Fruit fly (Drosophila melanogaster) whole organism, prepupa: ENCODE measurements around the gene bru3.

Experiments
- Blimp-1 ChIP-seq: fragments of 200-800 bp; sonication (Bioruptor generic); optimal IDR thresholded peaks from 3 replicates; lab custom pipeline; 2017; ENCODE audit warnings: missing biosample characterization, missing genetic modification characterization, mild to moderate bottlenecking, moderate library complexity, missing genetic modification reagents
- CG10631 ChIP-seq: fragments of 200-800 bp; sonication (Bioruptor generic); optimal IDR thresholded peaks from 2 replicates; lab custom pipeline; 2016; ENCODE audit warnings: missing biosample characterization, missing genetic modification characterization
- CG11294 ChIP-seq: fragments of 200-800 bp; sonication (Bioruptor generic); IDR thresholded peaks from 2 replicates; pipeline ENCODE4 v1.3.6; 2022; ENCODE audit warnings: missing biosample characterization, missing genetic modification characterization
- CG11762 ChIP-seq: fragments of 200-800 bp; sonication (Bioruptor generic); optimal IDR thresholded peaks from 3 replicates; lab custom pipeline; 2016; ENCODE audit warnings: missing biosample characterization, missing genetic modification characterization; ENCODE audit not compliant: insufficient read depth
- CG11902 ChIP-seq: fragments of 200-800 bp; sonication (Bioruptor generic); optimal IDR thresholded peaks from 3 replicates; lab custom pipeline; 2016; ENCODE audit warnings: missing biosample characterization, missing genetic modification characterization
- CG15336 ChIP-seq: fragments of 200-800 bp; sonication (Bioruptor generic); IDR thresholded peaks from 2 replicates; pipeline ENCODE4 v1.3.6; 2022; ENCODE audit warnings: missing biosample characterization, missing genetic modification characterization
- CG1621 ChIP-seq: fragments of 200-800 bp; sonication (Bioruptor generic); optimal IDR thresholded peaks from 3 replicates; lab custom pipeline; 2018; ENCODE audit warnings: missing biosample characterization, mild to moderate bottlenecking, missing genetic modification characterization
- CG3032 ChIP-seq: fragments of 200-800 bp; optimal IDR thresholded peaks from 2 replicates; lab custom pipeline; 2019; ENCODE audit warnings: missing biosample characterization, mild to moderate bottlenecking, missing genetic modification characterization, moderate library complexity
- CG31627 ChIP-seq: fragments of 200-800 bp; sonication (Bioruptor generic); optimal IDR thresholded peaks from 3 replicates; lab custom pipeline; 2016; ENCODE audit warnings: missing biosample characterization, missing genetic modification characterization
- CG32006 ChIP-seq: fragments of 200-800 bp; sonication (Bioruptor generic); optimal IDR thresholded peaks from 3 replicates; lab custom pipeline; 2017; ENCODE audit warnings: missing biosample characterization, mild to moderate bottlenecking, missing genetic modification characterization
- CG34406 ChIP-seq: fragments of 200-800 bp; sonication (Bioruptor generic); optimal IDR thresholded peaks from 3 replicates; lab custom pipeline; 2016; ENCODE audit warnings: missing biosample characterization, missing genetic modification characterization
- CG3919 ChIP-seq: fragments of 200-800 bp; sonication (Bioruptor generic); optimal IDR thresholded peaks from 3 replicates; lab custom pipeline; 2016; ENCODE audit warnings: missing biosample characterization, missing genetic modification characterization
- CG4318 ChIP-seq: fragments of 200-800 bp; sonication (Bioruptor generic); optimal IDR thresholded peaks from 3 replicates; lab custom pipeline; 2017; ENCODE audit warnings: missing biosample characterization, mild to moderate bottlenecking, missing genetic modification characterization
- CG6163 ChIP-seq: fragments of 200-800 bp; sonication (Bioruptor generic); IDR thresholded peaks from 3 replicates; pipeline ENCODE4 v1.3.6; 2022; ENCODE audit warnings: missing biosample characterization, missing genetic modification characterization
- CG6276 ChIP-seq: fragments of 200-800 bp; sonication (Bioruptor generic); optimal IDR thresholded peaks from 2 replicates; lab custom pipeline; 2017; ENCODE audit warnings: missing biosample characterization, mild to moderate bottlenecking, missing genetic modification characterization
- CG6792 ChIP-seq: fragments of 200-800 bp; sonication (Bioruptor generic); optimal IDR thresholded peaks from 3 replicates; lab custom pipeline; 2016; ENCODE audit warnings: missing biosample characterization, missing genetic modification characterization
- CG6808 ChIP-seq: fragments of 200-800 bp; sonication (Bioruptor generic); optimal IDR thresholded peaks from 3 replicates; lab custom pipeline; 2017; ENCODE audit warnings: missing biosample characterization, missing genetic modification characterization, mild to moderate bottlenecking, moderate library complexity, missing genetic modification reagents
- CG6854 ChIP-seq: fragments of 200-800 bp; sonication (Bioruptor generic); optimal IDR thresholded peaks from 2 replicates; lab custom pipeline; 2017; ENCODE audit warnings: missing biosample characterization, mild to moderate bottlenecking, missing genetic modification characterization
- CG7368 ChIP-seq: fragments of 200-800 bp; sonication (Bioruptor generic); optimal IDR thresholded peaks from 3 replicates; lab custom pipeline; 2016; ENCODE audit warnings: missing biosample characterization, missing genetic modification characterization
- CG8119 ChIP-seq: fragments of 200-800 bp; sonication (Bioruptor generic); IDR thresholded peaks from 3 replicates; pipeline ENCODE4 v1.3.6; 2022; ENCODE audit warnings: missing biosample characterization, missing genetic modification characterization
- CG8319 ChIP-seq: fragments of 200-800 bp; sonication (Bioruptor generic); optimal IDR thresholded peaks from 3 replicates; lab custom pipeline; 2016; ENCODE audit warnings: missing biosample characterization, missing genetic modification characterization
- CG9139 ChIP-seq: fragments of 200-800 bp; sonication (Bioruptor generic); optimal IDR thresholded peaks from 3 replicates; lab custom pipeline; 2017; ENCODE audit warnings: missing biosample characterization, mild to moderate bottlenecking, missing genetic modification characterization
- Eip75B ChIP-seq: fragments of 200-800 bp; sonication (Bioruptor generic); optimal IDR thresholded peaks from 3 replicates; lab custom pipeline; 2016; ENCODE audit warnings: missing biosample characterization, missing genetic modification characterization
- Eip78C ChIP-seq: fragments of 200-800 bp; sonication (Bioruptor generic); peaks from one replicate; lab custom pipeline; 2016; ENCODE audit warnings: missing biosample characterization, missing genetic modification characterization
- Eip93F ChIP-seq: fragments of 200-800 bp; sonication (Bioruptor generic); optimal IDR thresholded peaks from 2 replicates; lab custom pipeline; 2016; ENCODE audit warnings: missing biosample characterization, mild to moderate bottlenecking, missing genetic modification characterization
- Ets21C ChIP-seq: fragments of 200-800 bp; sonication (Bioruptor generic); optimal IDR thresholded peaks from 3 replicates; lab custom pipeline; 2016; ENCODE audit warnings: missing biosample characterization, missing genetic modification characterization
- Gug ChIP-seq: fragments of 200-800 bp; sonication (Bioruptor generic); IDR thresholded peaks from 2 replicates; pipeline ENCODE4 v1.3.6; 2022; ENCODE audit warnings: missing biosample characterization, missing genetic modification characterization
- Hr38 ChIP-seq: sonication (Bioruptor generic); optimal IDR thresholded peaks from 2 replicates; lab custom pipeline; 2016; ENCODE audit warnings: missing biosample characterization, missing genetic modification characterization
- Hr39 ChIP-seq: fragments of 200-800 bp; sonication (Bioruptor generic); optimal IDR thresholded peaks from 2 replicates; lab custom pipeline; 2016; ENCODE audit warnings: missing biosample characterization, missing genetic modification characterization
- Hr4 ChIP-seq: fragments of 200-800 bp; sonication (Bioruptor generic); optimal IDR thresholded peaks from 3 replicates; lab custom pipeline; 2016; ENCODE audit warnings: missing biosample characterization, missing genetic modification characterization
- Lpt ChIP-seq: fragments of 200-800 bp; sonication (Bioruptor generic); optimal IDR thresholded peaks from 3 replicates; lab custom pipeline; 2016; ENCODE audit warnings: missing biosample characterization, missing genetic modification characterization
- Met ChIP-seq: fragments of 200-800 bp; sonication (Bioruptor generic); optimal IDR thresholded peaks from 3 replicates; lab custom pipeline; 2016; ENCODE audit warnings: missing biosample characterization, missing genetic modification characterization
- Smox ChIP-seq: fragments of 200-800 bp; sonication (Bioruptor generic); optimal IDR thresholded peaks from 3 replicates; lab custom pipeline; 2016; ENCODE audit warnings: missing biosample characterization, missing genetic modification characterization
- Sox14 ChIP-seq: fragments of 200-800 bp; sonication (Bioruptor generic); optimal IDR thresholded peaks from 3 replicates; lab custom pipeline; 2016; ENCODE audit warnings: missing biosample characterization, missing genetic modification characterization
- Sox15 ChIP-seq: fragments of 200-800 bp; sonication (Bioruptor generic); optimal IDR thresholded peaks from 3 replicates; lab custom pipeline; 2016; ENCODE audit warnings: missing biosample characterization, missing genetic modification characterization
- achi ChIP-seq: fragments of 200-800 bp; sonication (Bioruptor generic); optimal IDR thresholded peaks from 3 replicates; lab custom pipeline; 2016; ENCODE audit warnings: missing biosample characterization, missing genetic modification characterization
- cyc ChIP-seq: fragments of 200-800 bp; sonication (Bioruptor generic); optimal IDR thresholded peaks from 3 replicates; lab custom pipeline; 2016; ENCODE audit warnings: missing biosample characterization, missing genetic modification characterization
- dac ChIP-seq: fragments of 200-800 bp; sonication (Bioruptor generic); optimal IDR thresholded peaks from 2 replicates; lab custom pipeline; 2017; ENCODE audit warnings: missing biosample characterization, mild to moderate bottlenecking, missing genetic modification characterization
- dsx ChIP-seq: fragments of 200-800 bp; optimal IDR thresholded peaks from 3 replicates; lab custom pipeline; 2019; ENCODE audit warnings: missing biosample characterization, mild to moderate bottlenecking, missing genetic modification characterization, moderate library complexity; ENCODE audit not compliant: poor library complexity, severe bottlenecking
- eg ChIP-seq: fragments of 200-800 bp; sonication (Bioruptor generic); IDR thresholded peaks from 3 replicates; pipeline ENCODE4 v1.3.6; 2022; ENCODE audit warnings: missing biosample characterization, missing genetic modification characterization
- fd59A ChIP-seq: fragments of 200-800 bp; sonication (Bioruptor generic); optimal IDR thresholded peaks from 2 replicates; lab custom pipeline; 2017; ENCODE audit warnings: missing biosample characterization, mild to moderate bottlenecking, missing genetic modification characterization, missing genetic modification reagents
- fd85E ChIP-seq: fragments of 200-800 bp; sonication (Bioruptor generic); optimal IDR thresholded peaks from 3 replicates; lab custom pipeline; 2016; ENCODE audit warnings: missing biosample characterization, missing genetic modification characterization
- lz ChIP-seq: fragments of 200-800 bp; sonication (Bioruptor generic); optimal IDR thresholded peaks from 3 replicates; lab custom pipeline; 2016; ENCODE audit warnings: missing biosample characterization, missing genetic modification characterization
- net ChIP-seq: fragments of 200-800 bp; sonication (Bioruptor generic); optimal IDR thresholded peaks from 3 replicates; lab custom pipeline; 2016; ENCODE audit warnings: missing biosample characterization, missing genetic modification characterization
- pdm3 ChIP-seq: fragments of 200-800 bp; sonication (Bioruptor generic); optimal IDR thresholded peaks from 3 replicates; lab custom pipeline; 2016; ENCODE audit warnings: missing biosample characterization, missing genetic modification characterization
- spab ChIP-seq: fragments of 200-800 bp; sonication (Bioruptor generic); optimal IDR thresholded peaks from 2 replicates; lab custom pipeline; 2017; ENCODE audit warnings: missing biosample characterization, mild to moderate bottlenecking, missing genetic modification characterization, missing genetic modification reagents
- ss ChIP-seq, 2 experiments: fragments of 200-800 bp; sonication (Bioruptor generic); optimal IDR thresholded peaks; 2 replicates in 1 of 2; 3 replicates in 1 of 2; lab custom pipeline; 2017 to 2018; ENCODE audit warnings: mild to moderate bottlenecking in 2 of 2, missing biosample characterization in 2 of 2, missing genetic modification characterization in 2 of 2, moderate library complexity in 1 of 2
- svp ChIP-seq: fragments of 200-800 bp; sonication (Bioruptor generic); peaks from one replicate; lab custom pipeline; 2016; ENCODE audit warnings: missing biosample characterization, missing genetic modification characterization
- topi ChIP-seq: fragments of 200-800 bp; sonication (Bioruptor generic); optimal IDR thresholded peaks from 3 replicates; lab custom pipeline; 2016; ENCODE audit warnings: missing biosample characterization, missing genetic modification characterization
- vri ChIP-seq: fragments of 200-800 bp; sonication (Bioruptor generic); optimal IDR thresholded peaks from 3 replicates; lab custom pipeline; 2016; ENCODE audit warnings: missing biosample characterization, mild to moderate bottlenecking, missing genetic modification characterization

The bru3 gene

dm6 chr3L:13476566-13477452, 326.4 kb downstream of the bru3 start:
- TF ChIP-seq CG3032 (peak; percentile 92), net (GFP tag; lab: Kevin White, UChicago) (peak; percentile 95), topi (GFP tag; lab: Kevin White, UChicago) (peak; percentile 91), achi (GFP tag; lab: Kevin White, UChicago) (peak; percentile 95), Hr4 (peak; percentile 94), CG9139 (GFP tag; lab: Kevin White, UChicago) (peak; percentile 55), ss (GFP tag; optimal IDR thresholded peaks at IDR 0.05; lab: Kevin White, UChicago) (peak; percentile 90), pdm3 (GFP tag; lab: Kevin White, UChicago) (peak; percentile 91), CG11294 (GFP tag; lab: Robert Waterston, UW) (peak; percentile 89), dsx (GFP tag; lab: Kevin White, UChicago) (peak; percentile 88), CG4318 (GFP tag; lab: Kevin White, UChicago) (peak; percentile 94), Sox14 (GFP tag; lab: Kevin White, UChicago) (peak; percentile 89), CG6854 (GFP tag; lab: Kevin White, UChicago) (no peak), Gug (peak; percentile 89), Blimp-1 (GFP tag; lab: Kevin White, UChicago) (peak; percentile 45), CG32006 (GFP tag; lab: Kevin White, UChicago) (peak; percentile 98), CG6163 (GFP tag; lab: Robert Waterston, UW) (peak; percentile 92), CG6792 (GFP tag; lab: Kevin White, UChicago) (peak; percentile 91), svp (GFP tag; lab: Kevin White, UChicago) (peak; percentile 93), CG10631 (peak; percentile 93), Hr39 (peak; percentile 76), cyc (peak; percentile 83), CG8119 (GFP tag; lab: Robert Waterston, UW) (peak; percentile 96), Smox (GFP tag; lab: Kevin White, UChicago) (peak; percentile 86), CG8319 (GFP tag; lab: Kevin White, UChicago) (peak; percentile 84), eg (GFP tag; lab: Robert Waterston, UW) (peak; percentile 94), CG7368 (GFP tag; lab: Kevin White, UChicago) (peak; percentile 76), fd85E (GFP tag; lab: Kevin White, UChicago) (peak; percentile 48), CG3919 (peak; percentile 93), Hr38 (GFP tag; lab: Kevin White, UChicago) (no peak), CG6808 (GFP tag; lab: Kevin White, UChicago) (peak; percentile 90), Lpt (GFP tag; lab: Kevin White, UChicago) (peak; percentile 96), Ets21C (GFP tag; lab: Kevin White, UChicago) (peak; percentile 69), Eip93F (GFP tag; lab: Kevin White, UChicago) (peak; percentile 63), Met (GFP tag; lab: Kevin White, UChicago) (peak; percentile 90), Eip75B (GFP tag; lab: Kevin White, UChicago) (peak; percentile 91), CG31627 (GFP tag; lab: Kevin White, UChicago) (peak; percentile 76), CG11902 (GFP tag; lab: Kevin White, UChicago) (peak; percentile 77), CG34406 (GFP tag; lab: Kevin White, UChicago) (peak; percentile 93), spab (GFP tag; lab: Kevin White, UChicago) (peak; percentile 93), fd59A (GFP tag; lab: Kevin White, UChicago) (peak; percentile 93), lz (GFP tag; lab: Kevin White, UChicago) (peak; percentile 81), CG11762 (GFP tag; lab: Kevin White, UChicago) (peak; percentile 92), Eip78C (GFP tag; lab: Kevin White, UChicago) (peak; percentile 99), dac (GFP tag; lab: Kevin White, UChicago) (peak; percentile 88), CG6276 (GFP tag; lab: Kevin White, UChicago) (peak; percentile 97), vri (GFP tag; lab: Kevin White, UChicago) (peak; percentile 62), Sox15 (peak; percentile 80), CG15336 (GFP tag; lab: Robert Waterston, UW) (peak; percentile 97), CG1621 (peak; percentile 84)
